Fruit fly (Drosophila melanogaster): ENCODE measurements around the gene CG32971.

DNA sequence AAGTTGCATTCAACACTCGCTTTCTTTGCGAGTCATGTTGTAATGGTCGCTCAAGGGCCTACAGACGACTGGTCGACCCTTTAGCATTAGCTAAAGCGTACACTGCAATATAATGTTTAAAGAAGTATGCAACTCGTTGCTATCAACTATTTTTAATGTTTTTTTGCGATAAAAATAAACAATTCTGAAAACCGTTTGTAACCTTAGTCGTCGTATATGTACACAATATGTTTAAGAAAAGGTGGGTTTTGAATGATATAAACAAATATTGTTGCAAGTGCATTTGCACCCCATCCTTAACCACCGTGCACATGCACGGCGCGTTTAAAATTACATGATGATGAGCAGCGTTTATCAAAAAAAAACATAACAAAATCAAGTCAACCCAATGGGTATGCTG lies 38.5 kb upstream of the CG32971 start:
- TF ChIP-seq Clk (GFP tag; optimal IDR thresholded peaks at IDR 0.05) (no peak), CG12768 (GFP tag; optimal IDR thresholded peaks at IDR 0.05) (no peak), bab1 (GFP tag; optimal IDR thresholded peaks at IDR 0.05) (no peak), kay (GFP tag; ENCODE audit: borderline replicate concordance) (no peak)

All from whole organism, adult.